Fruit fly (Drosophila melanogaster): Measurements from ENCODE around the gene Jhbp12.

DNA sequence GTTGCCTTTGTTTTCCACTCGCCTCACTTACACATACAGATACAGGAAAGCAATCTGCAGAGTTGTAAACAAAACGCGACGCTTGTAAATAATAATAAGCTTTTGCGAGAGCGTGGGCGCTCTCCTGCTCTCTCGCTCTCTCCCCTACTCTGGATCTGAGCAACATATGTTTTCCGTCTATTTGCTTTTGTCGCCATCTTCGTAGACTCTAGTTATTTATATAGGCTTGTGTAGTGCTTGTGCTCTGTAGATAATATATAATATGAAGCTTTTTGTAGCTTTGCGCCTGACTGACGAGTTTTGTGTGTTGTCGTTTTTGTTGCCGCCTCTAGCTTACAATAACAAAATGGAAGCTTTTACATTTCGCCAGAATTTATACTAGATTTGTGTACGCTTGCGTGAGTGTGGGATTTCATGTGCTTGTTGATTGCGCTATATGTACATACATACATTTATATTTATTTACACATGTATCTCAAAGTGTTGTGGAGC, 41.2 kb downstream of the Jhbp12 start:
- no peak for TF ChIP-seq Myc (optimal IDR thresholded peaks at IDR 0.05)
- TF ChIP-seq h (GFP tag; optimal IDR thresholded peaks at IDR 0.05), result peak; percentile 81
- no peak for TF ChIP-seq N (GFP tag; optimal IDR thresholded peaks at IDR 0.05)
- peak; percentile 91 for TF ChIP-seq br (GFP tag; optimal IDR thresholded peaks at IDR 0.05)
- peak; percentile 69 for TF ChIP-seq sage (GFP tag; optimal IDR thresholded peaks at IDR 0.05)
- TF ChIP-seq foxo (GFP tag; optimal IDR thresholded peaks at IDR 0.05), result peak in 1 of 2 experiments; percentile 27
- TF ChIP-seq dl (GFP tag; optimal IDR thresholded peaks at IDR 0.05; ENCODE audit: insufficient read depth in 1 of 2, partially characterized antibody in 2 of 2), result peak; percentile 91 to 95
- no peak for TF ChIP-seq HLH106 (tag; optimal IDR thresholded peaks at IDR 0.05)
- peak; percentile 92 for TF ChIP-seq Dif (GFP tag; optimal IDR thresholded peaks at IDR 0.05; ENCODE audit: partially characterized antibody)
- TF ChIP-seq usp (GFP tag; optimal IDR thresholded peaks at IDR 0.05), result no peak

Data from whole organism, wandering third instar larva.